Fruit fly (Drosophila melanogaster): ENCODE results near the gene CG14086.
A peak's percentile ranks its signal among the peaks of the same experiment; 100 is the strongest.

The CG14086 gene

dm6 chr3L:19254715-19255428 lies 20.7 kb upstream of the CG14086 start, which contains the start of the genes mRpL21 and rept (continued):
- TF ChIP-seq sob (GFP tag; IDR thresholded peaks at IDR 0.05) (peak; percentile 60), CG15601 (tag; optimal IDR thresholded peaks at IDR 0.05) (peak; percentile 27), Blimp-1 (GFP tag; optimal IDR thresholded peaks at IDR 0.05) (no peak), CG11085 (GFP tag; IDR thresholded peaks at IDR 0.05) (0 out of 2 replicates have a peak, but pooled peaks have one; percentile 16), CG5953 (GFP tag; IDR thresholded peaks at IDR 0.05) (no peak), Myb (GFP tag; optimal IDR thresholded peaks at IDR 0.05) (peak; percentile 72), disco-r (GFP tag; optimal IDR thresholded peaks at IDR 0.05) (no peak), Gsc (GFP tag; IDR thresholded peaks at IDR 0.05) (no peak), mam (GFP tag; optimal IDR thresholded peaks at IDR 0.05) (peak; percentile 66), CG7928 (GFP tag; optimal IDR thresholded peaks at IDR 0.05) (no peak), hbn (GFP tag; IDR thresholded peaks at IDR 0.05; ENCODE audit: partially characterized antibody) (no peak), Opbp (GFP tag; IDR thresholded peaks at IDR 0.05; ENCODE audit: partially characterized antibody) (no peak), CG3847 (GFP tag; IDR thresholded peaks at IDR 0.05) (peak; percentile 73), z (GFP tag; IDR thresholded peaks at IDR 0.05) (no peak), CG7357 (GFP tag; IDR thresholded peaks at IDR 0.05) (no peak), CG4617 (GFP tag; optimal IDR thresholded peaks at IDR 0.05; ENCODE audit: borderline replicate concordance) (peak; percentile 54), tna (GFP tag; IDR thresholded peaks at IDR 0.05; ENCODE audit: partially characterized antibody) (no peak), grau (tag; optimal IDR thresholded peaks at IDR 0.05) (peak; percentile 63), CG2678 (tag; optimal IDR thresholded peaks at IDR 0.05) (peak; percentile 55), CG33213 (GFP tag; optimal IDR thresholded peaks at IDR 0.05) (peak; percentile 22), pros (GFP tag; optimal IDR thresholded peaks at IDR 0.05) (no peak), salm (tag; optimal IDR thresholded peaks at IDR 0.05) (no peak), mirr (GFP tag; optimal IDR thresholded peaks at IDR 0.05) (no peak), MTF-1 (GFP tag; optimal IDR thresholded peaks at IDR 0.05; ENCODE audit: borderline replicate concordance) (no peak), CG10543 (GFP tag; optimal IDR thresholded peaks at IDR 0.05) (peak; percentile 37), caup (GFP tag; optimal IDR thresholded peaks at IDR 0.05; ENCODE audit: severe bottlenecking) (peak; percentile 63), Adf1 (GFP tag; IDR thresholded peaks at IDR 0.05) (peak; percentile 51), CTCF (GFP tag; optimal IDR thresholded peaks at IDR 0.05) (no peak), fd96Cb (tag; optimal IDR thresholded peaks at IDR 0.05) (no peak), da (GFP tag; optimal IDR thresholded peaks at IDR 0.05) (peak; percentile 43), Atf3 (GFP tag; optimal IDR thresholded peaks at IDR 0.05) (no peak), ash1 (GFP tag; optimal IDR thresholded peaks at IDR 0.05) (no peak), Pdp1 (GFP tag; optimal IDR thresholded peaks at IDR 0.05) (peak; percentile 31 to 94), Kr (GFP tag; optimal IDR thresholded peaks at IDR 0.05) (no peak), ftz-f1 (GFP tag; optimal IDR thresholded peaks at IDR 0.05) (no peak), Hr78 (GFP tag; optimal IDR thresholded peaks at IDR 0.05) (no peak), shn (GFP tag; optimal IDR thresholded peaks at IDR 0.05) (peak; percentile 57), Hmx (GFP tag; optimal IDR thresholded peaks at IDR 0.05) (no peak), row (GFP tag; IDR thresholded peaks at IDR 0.05) (peak; percentile 86), sc (optimal IDR thresholded peaks at IDR 0.05) (no peak), sc (GFP tag; optimal IDR thresholded peaks at IDR 0.05) (peak; percentile 5), CG3838 (GFP tag; optimal IDR thresholded peaks at IDR 0.05) (no peak), CG1529 (GFP tag; optimal IDR thresholded peaks at IDR 0.05) (no peak), CG3163 (GFP tag; optimal IDR thresholded peaks at IDR 0.05) (peak; percentile 53), Fer3 (tag; optimal IDR thresholded peaks at IDR 0.05) (peak; percentile 24), Hmr (GFP tag; optimal IDR thresholded peaks at IDR 0.05) (peak; percentile 73), sd (tag; optimal IDR thresholded peaks at IDR 0.05) (peak; percentile 30), cg (GFP tag; optimal IDR thresholded peaks at IDR 0.05) (no peak), lab (GFP tag; optimal IDR thresholded peaks at IDR 0.05) (peak; percentile 68), p53 (GFP tag; optimal IDR thresholded peaks at IDR 0.05) (no peak)

All from whole organism, embryonic.